Worm (Caenorhabditis elegans) whole organism, L1 larva: ENCODE measurements around the gene col-168.
A peak's percentile ranks its signal among the peaks of the same experiment; 100 is the strongest.

ENCODE experiments used
- Y116A8C.19 ChIP-seq: sonication (generic microtip); optimal IDR thresholded peaks from 2 replicates; lab custom pipeline; 2016; ENCODE audit warnings: missing compliant biosample characterization, missing genetic modification characterization, borderline replicate concordance
- alr-1 ChIP-seq: fragments of 200-800 bp; sonication (Bioruptor generic); optimal IDR thresholded peaks from 2 replicates; lab custom pipeline; 2018; ENCODE audit warnings: borderline replicate concordance, mild to moderate bottlenecking, missing genetic modification characterization, missing compliant biosample characterization
- ceh-63 ChIP-seq: fragments of 200-800 bp; sonication (Bioruptor generic); optimal IDR thresholded peaks from 2 replicates; lab custom pipeline; 2018; ENCODE audit warnings: mild to moderate bottlenecking, missing genetic modification characterization, missing compliant biosample characterization
- ceh-8 ChIP-seq: fragments of 200-800 bp; sonication (Bioruptor generic); optimal IDR thresholded peaks from 2 replicates; lab custom pipeline; 2018; ENCODE audit warnings: mild to moderate bottlenecking, missing genetic modification characterization, moderate library complexity, missing compliant biosample characterization
- ceh-82 ChIP-seq, 3 experiments: fragments of 150-350 bp in 1 of 3; sonication (generic microtip) in 2 of 3; optimal IDR thresholded peaks; 2 replicates each; lab custom pipeline; 2014 to 2017; ENCODE audit warnings: missing biosample characterization in 3 of 3, missing genetic modification characterization in 3 of 3
- dsc-1 ChIP-seq: sonication (generic microtip); optimal IDR thresholded peaks from 2 replicates; lab custom pipeline; 2016; ENCODE audit warnings: mild to moderate bottlenecking, missing genetic modification characterization, missing compliant biosample characterization
- efl-3 ChIP-seq: fragments of 200-800 bp; sonication (Bioruptor generic); optimal IDR thresholded peaks from 2 replicates; lab custom pipeline; 2018; ENCODE audit warnings: mild to moderate bottlenecking, missing genetic modification characterization, missing compliant biosample characterization
- egl-13 ChIP-seq: sonication (generic microtip); optimal IDR thresholded peaks from 2 replicates; lab custom pipeline; 2016; ENCODE audit warnings: missing genotype, missing genetic modification reagents, missing genetic modification characterization, missing compliant biosample characterization
- egl-27 ChIP-seq, 2 experiments: fragments of 150-350 bp in 1 of 2; sonication (generic microtip); optimal IDR thresholded peaks; 3 replicates each; lab custom pipeline; 2017 to 2018; ENCODE audit warnings: missing biosample characterization in 2 of 2, missing genetic modification characterization in 2 of 2, missing genetic modification reagents in 2 of 2
- elt-2 ChIP-seq: sonication (generic microtip); optimal IDR thresholded peaks from 2 replicates; lab custom pipeline; 2016; ENCODE audit warnings: missing genetic modification characterization, mild to moderate bottlenecking, inconsistent platforms, missing compliant biosample characterization, missing genetic modification reagents
- fkh-8 ChIP-seq: sonication (generic microtip); optimal IDR thresholded peaks from 2 replicates; lab custom pipeline; 2016; ENCODE audit warnings: mild to moderate bottlenecking, missing genetic modification characterization, missing compliant biosample characterization
- fos-1 ChIP-seq: fragments of 150-350 bp; optimal IDR thresholded peaks from 2 replicates; lab custom pipeline; 2014; ENCODE audit warnings: missing biosample characterization, missing genetic modification characterization
- hpl-2 ChIP-seq: fragments of 150-350 bp; optimal IDR thresholded peaks from 2 replicates; lab custom pipeline; 2014; ENCODE audit warnings: missing biosample characterization, missing genetic modification reagents, missing genetic modification characterization
- lin-13 ChIP-seq: fragments of 150-350 bp; optimal IDR thresholded peaks from 2 replicates; lab custom pipeline; 2014; ENCODE audit warnings: missing biosample characterization, missing genetic modification reagents, missing genetic modification characterization
- lin-35 ChIP-seq, 2 experiments: fragments of 150-350 bp; optimal IDR thresholded peaks; 2 replicates each; lab custom pipeline; 2014; ENCODE audit warnings: missing biosample characterization in 2 of 2, missing genetic modification characterization in 2 of 2, missing genetic modification reagents in 2 of 2
- lin-39 ChIP-seq: fragments of 150-350 bp; optimal IDR thresholded peaks from 2 replicates; lab custom pipeline; 2014; ENCODE audit warnings: missing biosample characterization, missing genetic modification reagents, missing genetic modification characterization
- mdl-1 ChIP-seq, 2 experiments: fragments of 150-350 bp; optimal IDR thresholded peaks; 2 replicates each; lab custom pipeline; 2014 to 2017; ENCODE audit warnings: missing biosample characterization in 2 of 2, missing genetic modification characterization in 2 of 2, inconsistent platforms in 1 of 2
- mep-1 ChIP-seq: fragments of 150-350 bp; optimal IDR thresholded peaks from 2 replicates; lab custom pipeline; 2014; ENCODE audit warnings: missing biosample characterization, missing genetic modification characterization
- nhr-11 ChIP-seq: fragments of 150-350 bp; optimal IDR thresholded peaks from 2 replicates; lab custom pipeline; 2014; ENCODE audit warnings: missing biosample characterization, missing genetic modification characterization
- nhr-20 ChIP-seq: sonication (generic microtip); optimal IDR thresholded peaks from 2 replicates; lab custom pipeline; 2016; ENCODE audit warnings: mild to moderate bottlenecking, missing genetic modification characterization, missing compliant biosample characterization
- nhr-237 ChIP-seq: fragments of 150-350 bp; optimal IDR thresholded peaks from 2 replicates; lab custom pipeline; 2014; ENCODE audit warnings: missing biosample characterization, missing genetic modification characterization
- nhr-47 ChIP-seq: sonication (generic microtip); optimal IDR thresholded peaks from 2 replicates; lab custom pipeline; 2016; ENCODE audit warnings: mild to moderate bottlenecking, missing genetic modification characterization, moderate library complexity, missing compliant biosample characterization
- nhr-71 ChIP-seq: sonication (generic microtip); optimal IDR thresholded peaks from 2 replicates; lab custom pipeline; 2016; ENCODE audit warnings: mild to moderate bottlenecking, missing genetic modification characterization, moderate library complexity, missing compliant biosample characterization
- nhr-76 ChIP-seq: sonication (generic microtip); optimal IDR thresholded peaks from 2 replicates; lab custom pipeline; 2017; ENCODE audit warnings: missing biosample characterization, missing genetic modification characterization
- nhr-84 ChIP-seq: sonication (generic microtip); optimal IDR thresholded peaks from 2 replicates; lab custom pipeline; 2017; ENCODE audit warnings: missing biosample characterization, missing genetic modification characterization
- pag-3 ChIP-seq: sonication (generic microtip); optimal IDR thresholded peaks from 2 replicates; lab custom pipeline; 2017; ENCODE audit warnings: missing genetic modification characterization, mild to moderate bottlenecking, missing compliant biosample characterization, antibody characterized with exemption, borderline replicate concordance; ENCODE audit not compliant: insufficient read depth
- skn-1 ChIP-seq: fragments of 150-350 bp; optimal IDR thresholded peaks from 2 replicates; lab custom pipeline; 2014; ENCODE audit warnings: missing biosample characterization, missing genetic modification characterization
- snu-23 ChIP-seq: sonication (generic microtip); optimal IDR thresholded peaks from 2 replicates; lab custom pipeline; 2016; ENCODE audit warnings: missing genetic modification characterization, missing compliant biosample characterization
- swsn-7 ChIP-seq: sonication (generic microtip); optimal IDR thresholded peaks from 2 replicates; lab custom pipeline; 2016; ENCODE audit warnings: missing genetic modification characterization, missing compliant biosample characterization
- tlp-1 ChIP-seq: fragments of 150-350 bp; optimal IDR thresholded peaks from 2 replicates; lab custom pipeline; 2014; ENCODE audit warnings: missing biosample characterization, missing genetic modification characterization
- unc-130 ChIP-seq: fragments of 150-350 bp; optimal IDR thresholded peaks from 2 replicates; lab custom pipeline; 2017; ENCODE audit warnings: missing biosample characterization, missing genetic modification characterization, inconsistent platforms
- unc-30 ChIP-seq: sonication (generic microtip); optimal IDR thresholded peaks from 2 replicates; lab custom pipeline; 2017; ENCODE audit warnings: missing biosample characterization, missing genetic modification characterization
- unc-98 ChIP-seq: fragments of 200-800 bp; sonication (Bioruptor generic); IDR thresholded peaks from 2 replicates; pipeline ENCODE4 v1.3.6; 2022; ENCODE audit warnings: missing genetic modification characterization, missing compliant biosample characterization
- vab-15 ChIP-seq: sonication (generic microtip); optimal IDR thresholded peaks from 2 replicates; lab custom pipeline; 2017; ENCODE audit warnings: missing genotype, mild to moderate bottlenecking, missing genetic modification characterization, missing compliant biosample characterization
- zag-1 ChIP-seq: fragments of 150-350 bp; optimal IDR thresholded peaks from 2 replicates; lab custom pipeline; 2014; ENCODE audit warnings: missing biosample characterization, missing genetic modification characterization
- zip-4 ChIP-seq: fragments of 200-800 bp; sonication (Bioruptor generic); optimal IDR thresholded peaks from 2 replicates; lab custom pipeline; 2018; ENCODE audit warnings: mild to moderate bottlenecking, missing genetic modification characterization, moderate library complexity, missing compliant biosample characterization
- ztf-4 ChIP-seq: fragments of 150-350 bp; optimal IDR thresholded peaks from 2 replicates; lab custom pipeline; 2014; ENCODE audit warnings: missing biosample characterization, missing genetic modification characterization

The col-168 gene

DNA sequence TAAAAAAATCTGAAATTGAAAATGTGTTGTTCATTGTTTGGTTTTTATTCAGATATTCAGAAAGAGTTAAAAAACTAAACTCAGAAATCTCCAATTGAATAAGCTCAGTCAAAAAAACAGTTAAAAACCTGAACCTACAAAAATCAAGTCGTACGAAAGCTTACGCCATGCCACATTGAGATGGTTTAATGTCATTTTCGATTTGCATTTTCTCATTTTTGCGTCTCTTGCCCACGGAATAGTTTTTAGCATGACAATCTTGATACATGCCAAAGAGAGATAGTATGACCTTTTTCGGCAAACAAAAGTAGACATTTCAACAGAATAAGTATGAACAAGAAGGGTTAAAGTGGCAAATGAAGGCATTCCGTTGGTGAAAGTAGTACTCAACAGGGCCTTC is 45.2 kb upstream of the col-168 start (continued):
- TF ChIP-seq Y116A8C.19 (tag; lab: Kevin White, UChicago) = no peak
- no peak for TF ChIP-seq unc-130 (tag; lab: Kevin White, UChicago)
- no peak for TF ChIP-seq ztf-4
- no peak for TF ChIP-seq nhr-11
- TF ChIP-seq nhr-47 (tag; lab: Kevin White, UChicago) = peak; percentile 34
- no peak for TF ChIP-seq pag-3 (tag; lab: Kevin White, UChicago)
- TF ChIP-seq mep-1 (tag; lab: Kevin White, UChicago) = no peak
- no peak for TF ChIP-seq zip-4
- TF ChIP-seq vab-15 (tag; lab: Kevin White, UChicago) = no peak
- TF ChIP-seq ceh-8 = no peak
- TF ChIP-seq skn-1 = no peak
- no peak for TF ChIP-seq hpl-2
- no peak for TF ChIP-seq efl-3
- TF ChIP-seq nhr-84 (tag; lab: Kevin White, UChicago) = no peak
- no peak for TF ChIP-seq lin-35 (GFP tag; optimal IDR thresholded peaks at IDR 0.05; lab: Kevin White, UChicago)

DNA sequence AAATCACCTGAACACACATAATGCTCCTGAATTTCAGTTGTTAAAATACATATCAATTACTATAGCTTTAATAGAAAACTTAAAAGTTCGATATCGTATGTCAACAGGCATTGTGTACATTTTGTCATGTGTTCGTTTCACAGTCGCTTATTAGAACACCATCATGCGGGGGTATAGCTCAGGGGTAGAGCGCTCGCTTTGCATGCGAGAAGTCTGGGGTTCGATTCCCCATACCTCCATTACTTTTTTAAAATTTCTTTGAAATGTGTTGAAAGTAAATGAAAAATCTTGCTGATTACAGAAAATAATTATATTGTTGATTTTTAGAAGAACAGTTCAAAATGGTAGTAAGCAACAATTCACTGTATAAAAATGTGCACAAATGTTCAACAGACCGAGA is 40.0 kb upstream of the col-168 start:
- TF ChIP-seq lin-39 (tag; lab: Kevin White, UChicago) = no peak
- no peak for TF ChIP-seq ceh-82 (tag; optimal IDR thresholded peaks at IDR 0.05; lab: Kevin White, UChicago)
- TF ChIP-seq nhr-20 = no peak
- no peak for TF ChIP-seq hpl-2
- no peak for TF ChIP-seq mdl-1 (tag; optimal IDR thresholded peaks at IDR 0.05; lab: Kevin White, UChicago)
- TF ChIP-seq tlp-1 = no peak
- TF ChIP-seq alr-1 (tag; lab: Kevin White, UChicago) = no peak
- TF ChIP-seq egl-13 (tag; lab: Kevin White, UChicago) = no peak
- no peak for TF ChIP-seq lin-13 (GFP tag; lab: Kevin White, UChicago)
- no peak for TF ChIP-seq nhr-237
- TF ChIP-seq fos-1 = no peak
- TF ChIP-seq fkh-8 (tag; lab: Kevin White, UChicago) = no peak
- no peak for TF ChIP-seq ceh-63 (GFP tag; lab: Kevin White, UChicago)
- no peak for TF ChIP-seq swsn-7 (tag; lab: Kevin White, UChicago)
- TF ChIP-seq snu-23 (GFP tag; lab: Kevin White, UChicago) = no peak
- no peak for TF ChIP-seq zag-1 (tag; lab: Kevin White, UChicago)
- no peak for TF ChIP-seq elt-2
- TF ChIP-seq nhr-76 (tag; lab: Kevin White, UChicago) = no peak
- no peak for TF ChIP-seq egl-27 (tag; optimal IDR thresholded peaks at IDR 0.05; lab: Kevin White, UChicago)

DNA sequence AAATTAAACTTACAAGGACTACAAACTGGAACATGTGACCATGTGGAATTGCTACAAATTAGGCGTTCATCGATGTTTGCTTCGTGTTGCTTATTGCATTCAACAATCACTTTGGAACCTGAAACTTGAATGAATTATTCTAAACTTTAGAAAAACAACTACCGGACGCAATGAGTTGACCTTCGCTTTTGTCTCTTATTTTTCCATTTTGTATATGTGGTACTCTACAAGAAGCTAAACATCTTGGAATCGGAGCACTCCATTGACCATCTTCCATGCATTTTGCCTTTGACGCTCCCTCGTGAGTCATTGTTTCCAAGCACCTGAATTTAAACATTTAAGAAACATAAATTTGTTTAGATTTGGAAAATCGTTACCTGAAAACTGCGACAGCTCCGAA is 37.1 kb upstream of the col-168 start:
- TF ChIP-seq vab-15 (tag; lab: Kevin White, UChicago) = no peak
- TF ChIP-seq nhr-71 (tag; lab: Kevin White, UChicago) = no peak
- TF ChIP-seq unc-30 (tag; lab: Kevin White, UChicago) = no peak
- TF ChIP-seq unc-98 = no peak
- TF ChIP-seq ztf-4 = no peak
- no peak for TF ChIP-seq dsc-1 (tag; lab: Kevin White, UChicago)

DNA sequence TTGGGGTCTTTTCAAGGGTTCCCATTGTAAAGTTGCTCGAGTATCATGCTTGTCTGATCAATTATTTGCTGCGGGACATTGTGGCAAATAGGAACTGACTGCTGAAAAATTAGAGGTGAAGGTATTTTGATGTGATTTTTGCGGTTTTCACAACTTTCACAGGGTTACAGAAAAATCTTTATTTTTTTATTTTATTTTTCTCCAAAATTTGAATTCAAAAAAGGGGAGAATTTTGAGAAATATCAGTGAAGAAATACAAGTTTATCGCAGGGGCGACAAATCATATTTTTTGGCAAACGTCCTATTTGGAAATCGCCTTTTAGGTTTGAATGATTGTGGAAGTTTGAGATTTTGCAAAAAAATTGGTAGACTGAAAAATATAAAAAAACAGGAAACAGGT is 34.6 kb upstream of the col-168 start, which contains the start of gene lev-9:
lev-9 (minus strand) TSS at position 101 of the 400 bp plus-strand sequence.
- TF ChIP-seq lin-13 (GFP tag; lab: Kevin White, UChicago) (no peak), elt-2 (no peak)
